Worm (Caenorhabditis elegans) whole organism, dauer: ENCODE data around the gene srb-16.

Source experiments
- unc-62 ChIP-seq: sonication (generic microtip); optimal IDR thresholded peaks from 2 replicates; lab custom pipeline; 2017; ENCODE audit warnings: missing biosample characterization, missing genetic modification reagents, missing genetic modification characterization

The srb-16 gene

DNA sequence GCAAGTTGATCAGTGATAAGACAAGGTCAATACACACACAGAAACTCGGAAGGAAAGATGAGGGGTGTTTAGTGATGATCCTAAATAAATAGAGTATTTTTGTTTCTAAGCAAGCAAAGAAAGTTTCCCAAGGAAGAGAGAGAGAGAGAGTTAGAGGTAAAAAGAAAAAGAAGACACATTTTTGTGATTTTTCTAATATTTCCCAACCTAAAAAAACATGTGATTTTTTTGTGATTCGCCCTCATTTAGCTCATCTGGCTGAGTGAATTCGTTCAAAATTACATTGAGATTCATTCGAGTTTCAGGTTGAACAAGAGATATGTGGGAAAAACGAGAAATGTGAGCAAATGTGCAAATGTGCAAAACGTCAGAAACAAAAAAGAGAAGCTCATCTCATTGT is at the start of gene srb-16:
srb-16 (minus strand) TSS at position 101 of the 400 bp plus-strand sequence.
- TF ChIP-seq unc-62 (GFP tag; lab: Kevin White, UChicago): no peak

DNA sequence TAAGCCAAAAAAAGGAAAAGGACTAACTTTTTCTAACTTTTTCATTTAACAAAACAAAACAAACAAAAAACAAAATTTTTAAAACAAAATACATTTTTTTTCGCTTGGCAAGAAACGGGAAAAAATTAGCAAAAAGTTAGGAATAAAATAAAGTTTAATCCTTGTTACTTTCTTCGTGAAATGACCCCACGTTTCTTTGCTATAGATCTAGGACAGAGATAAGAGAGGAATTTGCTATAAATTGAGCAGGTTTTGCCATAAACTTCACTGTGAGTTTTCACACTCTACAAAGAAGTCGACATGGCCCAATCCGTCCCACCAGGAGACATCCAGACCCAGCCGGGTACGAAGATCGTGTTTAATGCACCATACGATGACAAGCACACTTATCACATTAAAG is 48.8 kb upstream of the srb-16 start, which contains the start of gene msp-50:
msp-50 (plus strand) TSS at position 301 of the 400 bp plus-strand sequence.
- TF ChIP-seq unc-62 (GFP tag; lab: Kevin White, UChicago): no peak

DNA sequence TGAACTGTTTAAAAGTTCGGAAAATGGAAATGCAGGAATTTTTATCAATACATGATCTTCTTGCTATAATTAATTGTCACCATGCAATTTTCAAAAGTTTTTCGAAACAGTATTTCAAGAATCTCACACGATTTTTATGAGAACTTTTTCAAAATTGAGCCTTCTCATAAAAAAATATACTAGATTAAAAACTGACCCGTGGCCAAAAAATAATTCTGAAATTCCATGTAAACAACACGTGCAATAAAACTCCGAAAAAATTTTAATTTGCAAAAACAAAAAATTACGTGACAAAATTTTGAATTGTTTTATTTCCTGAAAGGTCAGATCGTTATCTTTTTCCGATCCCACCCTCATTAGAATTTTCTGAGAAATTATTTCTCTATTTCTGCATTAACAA is 44.8 kb upstream of the srb-16 start, which contains the start of gene C34F11.5:
C34F11.5 (plus strand) TSS at position 301 of the 400 bp plus-strand sequence.
- TF ChIP-seq unc-62 (GFP tag; lab: Kevin White, UChicago): no peak

DNA sequence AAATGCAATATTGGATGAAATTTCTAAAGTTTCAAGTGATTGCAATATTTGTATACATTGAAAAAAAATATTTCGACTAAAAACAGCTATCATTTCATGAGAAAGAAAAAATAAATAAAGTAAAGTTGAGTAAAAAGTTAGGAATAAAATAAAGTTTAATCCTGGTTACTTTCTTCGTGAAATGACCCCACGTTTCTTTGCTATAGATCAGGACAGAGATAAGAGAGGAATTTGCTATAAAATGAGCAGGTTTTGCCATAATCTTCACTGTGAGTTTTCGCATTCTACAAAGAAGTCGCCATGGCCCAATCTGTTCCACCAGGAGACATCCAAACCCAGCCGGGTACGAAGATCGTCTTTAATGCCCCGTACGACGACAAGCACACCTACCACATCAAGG is 43.3 kb upstream of the srb-16 start, which contains the start of gene msp-49:
msp-49 (plus strand) TSS at position 301 of the 400 bp plus-strand sequence.
- TF ChIP-seq unc-62 (GFP tag; lab: Kevin White, UChicago): no peak

DNA sequence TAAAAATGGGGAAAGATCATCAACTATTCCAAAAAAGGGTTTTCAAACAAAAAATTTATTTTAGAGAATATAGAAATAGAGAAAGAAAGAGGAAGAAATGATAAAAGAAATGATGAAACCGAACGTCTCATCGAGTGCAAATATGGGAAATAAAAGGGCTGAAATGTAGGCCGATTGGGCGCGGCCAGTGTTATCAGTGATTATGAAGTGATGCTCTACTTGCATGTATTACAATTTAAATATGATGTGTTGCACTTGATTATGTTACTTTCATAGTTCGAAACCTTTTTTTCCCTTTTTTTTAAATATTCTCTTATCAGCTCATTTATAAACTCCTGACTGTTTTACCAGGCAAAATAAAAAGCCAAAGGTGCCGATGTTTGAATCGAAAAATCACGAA is 41.0 kb upstream of the srb-16 start:
- TF ChIP-seq unc-62 (GFP tag; lab: Kevin White, UChicago): no peak

DNA sequence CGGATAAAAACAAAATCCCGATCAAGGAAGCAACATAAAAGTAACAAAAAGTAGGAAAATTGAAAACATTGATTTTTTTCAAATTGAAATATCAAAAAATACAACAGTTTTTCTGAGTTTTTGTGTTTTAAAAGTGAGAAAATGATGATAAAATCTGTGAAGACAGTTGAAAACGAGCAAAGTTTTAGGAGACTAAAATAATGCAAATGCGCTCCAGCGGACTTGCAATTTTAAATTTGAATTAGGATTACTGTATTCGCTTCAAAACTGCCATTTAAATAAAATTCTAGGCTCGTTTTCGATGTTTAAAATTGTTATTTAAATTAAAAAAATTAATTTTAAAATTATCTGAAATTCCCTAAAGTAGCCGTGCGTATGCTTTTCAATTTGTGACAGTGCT is 37.2 kb upstream of the srb-16 start:
- no peak for TF ChIP-seq unc-62 (GFP tag; lab: Kevin White, UChicago)

DNA sequence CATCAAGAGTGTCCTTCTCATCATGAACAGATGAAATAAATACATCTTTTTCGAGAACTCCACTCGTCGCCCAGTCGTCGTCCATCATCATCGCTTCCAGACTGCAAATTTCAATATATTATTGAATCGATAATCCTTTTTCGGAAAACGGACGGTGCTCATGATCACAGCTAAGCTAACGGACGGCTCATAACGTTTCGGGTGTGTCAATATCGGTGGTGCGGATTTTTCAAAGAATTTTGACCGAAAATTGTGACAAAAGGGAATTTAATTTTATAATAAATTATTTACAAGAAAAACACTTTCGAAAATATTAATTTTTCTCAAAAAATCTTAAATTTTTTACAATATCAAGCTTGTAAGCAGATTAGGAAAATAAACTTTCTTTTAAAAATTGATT is 36.7 kb upstream of the srb-16 start, which contains the start of gene crh-2:
crh-2 (minus strand) TSS at position 101 of the 400 bp plus-strand sequence.
- no peak for TF ChIP-seq unc-62 (GFP tag; lab: Kevin White, UChicago)

DNA sequence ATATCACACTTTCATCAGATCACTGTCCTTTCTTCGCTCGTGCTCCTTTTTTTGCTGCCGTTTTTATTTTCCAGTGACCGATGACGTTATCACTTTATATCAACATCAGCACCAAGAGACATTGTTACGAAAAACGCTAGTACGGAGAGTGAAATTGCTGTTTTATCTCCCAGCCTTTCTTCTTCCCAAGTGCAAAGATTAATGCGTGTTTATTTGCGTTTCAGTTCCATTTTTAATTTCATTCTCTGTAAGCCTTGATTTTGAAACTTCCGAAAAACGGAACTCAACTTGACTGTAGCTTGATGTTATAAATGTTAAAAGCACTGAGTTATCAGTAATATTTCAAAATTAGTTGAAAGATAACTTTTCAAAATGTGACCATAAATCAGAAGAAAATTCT is 36.1 kb upstream of the srb-16 start:
- TF ChIP-seq unc-62 (GFP tag; lab: Kevin White, UChicago): no peak

DNA sequence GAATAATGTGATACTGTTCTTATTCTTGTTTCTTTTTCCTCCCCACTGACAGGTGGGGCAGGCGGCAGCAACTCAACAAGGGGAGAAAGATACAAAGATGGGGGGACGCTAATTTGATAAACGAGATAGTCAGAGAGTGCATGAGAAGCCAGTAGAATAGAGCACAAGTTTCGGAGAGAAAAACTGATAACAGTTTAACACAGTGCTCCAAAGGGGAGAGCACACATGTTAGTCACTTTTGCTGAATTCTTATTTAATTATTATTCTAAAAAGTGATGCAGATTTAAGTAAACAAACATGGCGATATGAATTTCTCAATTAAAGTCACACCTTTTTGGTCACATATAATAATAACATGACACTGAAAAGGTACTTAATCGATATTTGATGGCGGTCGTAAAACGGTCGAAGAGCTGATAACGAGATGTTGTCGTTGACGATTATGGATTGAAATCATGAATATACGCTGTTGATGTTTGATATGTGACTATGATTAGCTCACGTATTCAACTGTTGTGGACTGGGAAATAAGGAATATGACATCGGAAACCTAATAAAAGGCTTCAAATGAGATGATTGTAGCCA is 35.3 kb upstream of the srb-16 start:
- no peak for TF ChIP-seq unc-62 (GFP tag; lab: Kevin White, UChicago)

DNA sequence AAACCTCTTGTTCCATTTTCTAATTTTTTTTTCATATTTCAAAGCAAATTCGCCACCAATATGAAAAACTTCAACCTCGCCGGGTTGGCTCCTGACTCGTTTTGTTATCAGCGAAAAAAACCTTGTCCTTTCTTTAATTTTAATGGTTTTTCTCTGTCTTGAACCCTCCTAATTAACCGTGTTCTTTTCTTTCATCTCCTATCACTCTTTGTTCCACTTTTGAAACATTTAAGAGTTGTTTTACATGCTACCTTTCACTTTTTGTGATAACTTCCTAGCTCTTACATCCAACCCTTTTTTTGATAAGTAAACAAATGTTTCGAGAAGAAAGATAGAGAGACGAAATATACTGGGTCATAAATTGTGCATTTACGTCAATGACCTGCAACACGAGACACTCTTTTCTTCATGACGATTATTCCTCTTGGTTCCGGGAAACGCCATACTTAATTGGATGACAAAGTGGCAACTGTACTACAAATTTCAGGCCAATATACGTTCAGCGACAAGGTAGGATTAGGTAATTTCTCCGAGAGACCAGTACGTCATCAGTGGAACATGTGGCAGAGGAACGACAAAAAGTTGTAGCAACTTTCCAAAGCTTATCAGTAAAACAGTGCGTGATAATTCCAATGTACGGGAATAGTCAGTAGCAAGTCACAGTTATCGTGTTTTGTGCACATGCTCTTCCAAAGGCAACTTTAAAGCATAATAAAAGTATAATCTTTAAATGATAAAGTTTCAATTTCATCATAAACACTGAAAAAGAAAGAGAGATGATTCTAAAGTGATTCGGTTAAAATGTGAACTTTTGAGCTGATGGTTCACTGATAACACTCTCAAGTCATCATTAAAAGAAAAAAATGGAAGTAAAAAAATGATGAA is 34.2 kb upstream of the srb-16 start:
- no peak for TF ChIP-seq unc-62 (GFP tag; lab: Kevin White, UChicago)

DNA sequence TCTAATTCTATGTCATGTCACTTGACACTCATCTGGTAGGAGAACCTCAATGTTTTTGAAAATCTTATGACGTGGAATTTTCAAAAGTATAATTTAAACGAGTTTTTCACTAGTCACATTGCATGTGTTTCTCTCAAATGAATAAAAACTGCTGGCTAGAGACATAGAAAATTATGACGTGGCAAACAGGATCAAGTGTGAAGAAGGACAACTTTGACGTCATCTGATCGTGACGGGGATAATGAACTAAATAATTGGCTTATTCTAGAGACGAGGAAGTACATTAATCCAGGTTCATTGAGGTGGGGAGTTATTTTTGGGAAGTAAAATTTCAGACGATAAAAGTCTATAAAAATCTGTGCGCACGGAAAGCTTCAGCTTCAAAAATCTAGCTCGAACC is 32.5 kb upstream of the srb-16 start:
- no peak for TF ChIP-seq unc-62 (GFP tag; lab: Kevin White, UChicago)

DNA sequence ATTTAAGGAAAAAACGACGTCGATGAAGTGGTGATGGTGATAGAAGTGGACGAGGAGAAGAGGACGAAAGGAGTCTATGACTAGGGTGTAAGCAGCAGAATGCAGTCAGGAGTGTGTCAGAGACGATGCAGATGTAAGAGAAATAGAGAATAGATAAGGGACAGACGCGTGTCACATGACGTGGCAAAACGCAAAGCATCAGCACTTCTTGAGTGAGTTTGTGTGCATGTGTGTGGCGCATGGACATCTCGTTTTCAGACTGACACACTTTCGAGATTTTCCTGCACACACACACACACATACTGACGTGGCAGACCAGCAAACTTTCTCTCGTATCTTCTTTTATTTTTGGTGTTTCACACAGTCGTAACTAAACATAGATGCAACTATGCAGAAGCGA is 31.7 kb upstream of the srb-16 start:
- no peak for TF ChIP-seq unc-62 (GFP tag; lab: Kevin White, UChicago)

DNA sequence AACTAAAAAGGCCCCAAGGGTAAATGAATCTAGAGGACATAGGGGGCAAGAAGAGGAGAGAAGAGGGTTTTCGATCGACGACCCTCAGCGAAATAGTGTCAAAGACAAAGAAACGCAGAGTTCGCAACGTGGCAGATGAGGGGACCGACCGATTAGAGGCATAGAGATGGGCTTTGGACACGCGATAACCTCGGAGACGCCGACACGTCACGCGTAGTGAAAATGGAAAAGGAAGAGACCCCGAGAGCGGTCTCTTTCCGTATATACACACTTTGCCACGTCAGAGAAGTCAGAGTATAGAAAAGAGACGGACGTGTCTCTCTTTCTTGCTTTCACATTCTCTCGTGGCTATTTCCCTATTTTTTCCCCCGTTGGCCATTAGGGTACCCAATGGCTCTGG is 30.8 kb upstream of the srb-16 start:
- no peak for TF ChIP-seq unc-62 (GFP tag; lab: Kevin White, UChicago)

DNA sequence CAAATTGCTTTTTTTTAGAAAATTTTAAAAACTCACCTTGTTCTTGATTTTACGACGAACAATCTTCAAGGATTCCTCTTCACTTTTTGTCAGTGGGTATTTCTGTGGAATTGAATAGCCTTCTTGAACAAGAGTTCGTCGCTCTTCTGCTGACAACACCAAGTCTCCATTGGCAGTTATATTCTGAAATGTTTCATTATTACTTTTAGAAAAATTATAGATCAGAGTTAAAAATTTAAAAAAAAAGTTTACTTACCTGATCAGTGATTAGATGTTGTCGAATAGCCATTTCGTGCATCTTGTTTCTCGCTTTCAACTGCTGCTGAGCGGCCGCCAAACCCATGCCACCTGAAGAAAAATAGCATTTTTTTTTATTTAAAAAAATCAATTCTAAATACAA is 29.5 kb upstream of the srb-16 start:
- no peak for TF ChIP-seq unc-62 (GFP tag; lab: Kevin White, UChicago)

DNA sequence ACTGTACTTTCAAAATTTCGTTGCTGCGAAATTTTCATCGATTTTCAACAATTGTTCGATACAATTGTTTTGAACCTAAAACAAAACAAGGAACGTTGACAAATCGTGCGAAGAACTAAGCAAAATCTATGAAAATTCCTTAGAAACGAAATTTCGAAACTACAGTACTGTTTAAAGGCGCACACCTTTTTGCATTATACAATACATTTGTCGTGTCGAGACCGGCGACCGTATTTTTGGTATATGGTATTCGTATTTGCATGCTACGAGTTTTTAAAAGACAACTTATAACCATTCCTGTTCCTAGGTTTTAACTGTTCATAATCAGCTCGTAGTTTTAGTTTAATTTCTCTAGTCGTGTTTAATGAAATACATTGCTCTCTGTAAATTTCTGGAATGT is 27.9 kb upstream of the srb-16 start:
- no peak for TF ChIP-seq unc-62 (GFP tag; lab: Kevin White, UChicago)

DNA sequence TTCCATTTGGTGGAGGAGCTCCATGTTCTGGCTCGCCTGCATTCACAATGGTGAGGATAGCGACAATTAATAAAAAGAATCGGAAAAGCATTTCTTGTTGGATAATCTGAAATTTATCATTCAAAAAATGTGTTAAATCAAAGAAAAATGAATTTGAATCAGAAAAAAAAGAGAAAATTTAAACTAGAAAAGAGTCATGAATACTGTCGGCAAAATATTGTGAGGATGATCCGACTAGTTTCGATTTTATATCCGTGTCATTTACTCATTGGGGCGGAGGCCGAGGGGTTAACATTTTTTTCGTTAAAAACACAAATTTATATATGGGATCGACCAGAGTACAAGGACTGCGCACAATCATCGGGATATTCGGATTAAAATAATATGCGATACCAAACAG is 27.2 kb upstream of the srb-16 start, which contains the start of gene C27D6.12:
C27D6.12 (minus strand) TSS at position 101 of the 400 bp plus-strand sequence.
- TF ChIP-seq unc-62 (GFP tag; lab: Kevin White, UChicago): no peak
